Worm (Caenorhabditis elegans) whole organism, late embryonic: Measurements from ENCODE around the gene Y54G2A.45.

Experiments
- C08G9.2 ChIP-seq: sonication (generic microtip); optimal IDR thresholded peaks from 2 replicates; lab custom pipeline; 2016; ENCODE audit warnings: mild to moderate bottlenecking, missing genetic modification characterization, moderate library complexity, missing compliant biosample characterization
- C38D4.7 ChIP-seq: fragments of 200-800 bp; sonication (Bioruptor generic); optimal IDR thresholded peaks from 2 replicates; lab custom pipeline; 2018; ENCODE audit warnings: mild to moderate bottlenecking, missing genetic modification characterization, moderate library complexity, missing compliant biosample characterization
- K02D7.2 ChIP-seq: sonication (generic microtip); optimal IDR thresholded peaks from 2 replicates; lab custom pipeline; 2017; ENCODE audit warnings: mild to moderate bottlenecking, missing genetic modification characterization, missing compliant biosample characterization
- K09A11.1 ChIP-seq: sonication (generic microtip); optimal IDR thresholded peaks from 2 replicates; lab custom pipeline; 2017; ENCODE audit warnings: antibody characterized with exemption, mild to moderate bottlenecking, missing genetic modification characterization, missing compliant biosample characterization; ENCODE audit not compliant: insufficient read depth
- T23F11.4 ChIP-seq: fragments of 200-800 bp; sonication (Bioruptor generic); optimal IDR thresholded peaks from 2 replicates; lab custom pipeline; 2018; ENCODE audit warnings: mild to moderate bottlenecking, missing genetic modification characterization, missing compliant biosample characterization
- Y22D7AL.16 ChIP-seq: sonication (generic microtip); optimal IDR thresholded peaks from 2 replicates; lab custom pipeline; 2016; ENCODE audit warnings: missing genetic modification characterization, missing compliant biosample characterization
- ahr-1 ChIP-seq: sonication (generic microtip); optimal IDR thresholded peaks from 2 replicates; lab custom pipeline; 2016; ENCODE audit warnings: missing genetic modification characterization, missing compliant biosample characterization
- ceh-14 ChIP-seq: sonication (generic microtip); optimal IDR thresholded peaks from 2 replicates; lab custom pipeline; 2016; ENCODE audit warnings: missing genotype, missing genetic modification characterization, missing compliant biosample characterization
- ceh-18 ChIP-seq: sonication (generic microtip); optimal IDR thresholded peaks from 2 replicates; lab custom pipeline; 2016; ENCODE audit warnings: missing genetic modification characterization, missing compliant biosample characterization
- ceh-2 ChIP-seq: sonication (generic microtip); optimal IDR thresholded peaks from 2 replicates; lab custom pipeline; 2016; ENCODE audit warnings: missing genotype, missing genetic modification characterization, missing compliant biosample characterization
- ceh-34 ChIP-seq: sonication (generic microtip); optimal IDR thresholded peaks from 2 replicates; lab custom pipeline; 2016; ENCODE audit warnings: mild to moderate bottlenecking, missing genetic modification characterization, missing compliant biosample characterization
- ceh-48 ChIP-seq: sonication (generic microtip); optimal IDR thresholded peaks from 2 replicates; lab custom pipeline; 2016; ENCODE audit warnings: missing genetic modification characterization, inconsistent platforms, missing compliant biosample characterization
- ceh-6 ChIP-seq: fragments of 200-800 bp; sonication (Bioruptor generic); optimal IDR thresholded peaks from 2 replicates; lab custom pipeline; 2018; ENCODE audit warnings: mild to moderate bottlenecking, missing genetic modification characterization, missing compliant biosample characterization
- che-1 ChIP-seq: sonication (generic microtip); optimal IDR thresholded peaks from 2 replicates; lab custom pipeline; 2016; ENCODE audit warnings: mild to moderate bottlenecking, missing genetic modification characterization, missing compliant biosample characterization
- dmd-4 ChIP-seq: sonication (generic microtip); optimal IDR thresholded peaks from 2 replicates; lab custom pipeline; 2016; ENCODE audit warnings: borderline replicate concordance, missing genetic modification characterization, missing compliant biosample characterization
- dve-1 ChIP-seq: sonication (generic microtip); optimal IDR thresholded peaks from 2 replicates; lab custom pipeline; 2017; ENCODE audit warnings: antibody characterized with exemption, mild to moderate bottlenecking, missing genetic modification characterization, missing compliant biosample characterization
- elt-2 ChIP-seq: sonication (generic microtip); optimal IDR thresholded peaks from 2 replicates; lab custom pipeline; 2016; ENCODE audit warnings: missing genetic modification reagents, missing genetic modification characterization, missing compliant biosample characterization
- fax-1 ChIP-seq: sonication (generic microtip); optimal IDR thresholded peaks from 2 replicates; lab custom pipeline; 2016; ENCODE audit warnings: missing genotype, missing genetic modification characterization, missing compliant biosample characterization
- hlh-15 ChIP-seq: sonication (generic microtip); optimal IDR thresholded peaks from 2 replicates; lab custom pipeline; 2016; ENCODE audit warnings: missing genetic modification characterization, missing compliant biosample characterization
- hlh-30 ChIP-seq: sonication (generic microtip); optimal IDR thresholded peaks from 2 replicates; lab custom pipeline; 2017; ENCODE audit warnings: antibody characterized with exemption, missing genetic modification characterization, missing compliant biosample characterization; ENCODE audit not compliant: insufficient read depth
- lim-6 ChIP-seq: sonication (generic microtip); optimal IDR thresholded peaks from 2 replicates; lab custom pipeline; 2016; ENCODE audit warnings: missing genetic modification characterization, missing compliant biosample characterization
- lin-11 ChIP-seq: fragments of 200-800 bp; sonication (Bioruptor generic); optimal IDR thresholded peaks from 2 replicates; lab custom pipeline; 2018; ENCODE audit warnings: mild to moderate bottlenecking, missing genetic modification characterization, missing compliant biosample characterization
- madf-2 ChIP-seq: sonication (generic microtip); optimal IDR thresholded peaks from 2 replicates; lab custom pipeline; 2017; ENCODE audit warnings: missing genetic modification characterization, missing compliant biosample characterization
- nfya-1 ChIP-seq: sonication (generic microtip); optimal IDR thresholded peaks from 2 replicates; lab custom pipeline; 2017; ENCODE audit warnings: missing genetic modification characterization, mild to moderate bottlenecking, missing compliant biosample characterization, antibody characterized with exemption, moderate library complexity
- nhr-11 ChIP-seq: fragments of 150-350 bp; optimal IDR thresholded peaks from 2 replicates; lab custom pipeline; 2014; ENCODE audit warnings: missing biosample characterization, missing genetic modification characterization
- nhr-232 ChIP-seq: sonication (generic microtip); optimal IDR thresholded peaks from 2 replicates; lab custom pipeline; 2016; ENCODE audit warnings: missing genetic modification characterization, missing compliant biosample characterization
- odd-2 ChIP-seq: sonication (generic microtip); optimal IDR thresholded peaks from 2 replicates; lab custom pipeline; 2017; ENCODE audit warnings: antibody characterized with exemption, mild to moderate bottlenecking, missing genetic modification characterization, missing compliant biosample characterization
- pag-3 ChIP-seq: sonication (generic microtip); optimal IDR thresholded peaks from 2 replicates; lab custom pipeline; 2016; ENCODE audit warnings: missing compliant biosample characterization, missing genetic modification characterization, borderline replicate concordance
- pat-9 ChIP-seq: fragments of 200-800 bp; sonication (Bioruptor generic); optimal IDR thresholded peaks from 2 replicates; lab custom pipeline; 2018; ENCODE audit warnings: mild to moderate bottlenecking, missing genetic modification characterization, moderate library complexity, missing compliant biosample characterization
- pax-1 ChIP-seq: fragments of 150-350 bp; optimal IDR thresholded peaks from 2 replicates; lab custom pipeline; 2014; ENCODE audit warnings: missing biosample characterization, missing genetic modification characterization
- pha-2 ChIP-seq: sonication (generic microtip); optimal IDR thresholded peaks from 2 replicates; lab custom pipeline; 2017; ENCODE audit warnings: mild to moderate bottlenecking, missing genetic modification characterization, missing compliant biosample characterization
- pqm-1 ChIP-seq: sonication (generic microtip); optimal IDR thresholded peaks from 2 replicates; lab custom pipeline; 2016; ENCODE audit warnings: missing genetic modification characterization, missing compliant biosample characterization
- pros-1 ChIP-seq: fragments of 150-350 bp; optimal IDR thresholded peaks from 2 replicates; lab custom pipeline; 2014; ENCODE audit warnings: missing biosample characterization, missing genetic modification reagents, missing genetic modification characterization
- ref-2 ChIP-seq: sonication (generic microtip); optimal IDR thresholded peaks from 2 replicates; lab custom pipeline; 2016; ENCODE audit warnings: missing genetic modification characterization, missing compliant biosample characterization
- rnt-1 ChIP-seq: sonication (generic microtip); optimal IDR thresholded peaks from 2 replicates; lab custom pipeline; 2016; ENCODE audit warnings: missing genetic modification characterization, missing compliant biosample characterization
- sdc-2 ChIP-seq: sonication (generic microtip); optimal IDR thresholded peaks from 2 replicates; lab custom pipeline; 2016; ENCODE audit warnings: missing genotype, missing genetic modification characterization, missing compliant biosample characterization
- sox-2 ChIP-seq: fragments of 200-800 bp; sonication (Bioruptor generic); IDR thresholded peaks from 2 replicates; pipeline ENCODE4 v1.3.6; 2022; ENCODE audit warnings: missing genetic modification reagents, missing genetic modification characterization, missing compliant biosample characterization
- sox-4 ChIP-seq: sonication (generic microtip); optimal IDR thresholded peaks from 2 replicates; lab custom pipeline; 2017; ENCODE audit warnings: mild to moderate bottlenecking, missing genetic modification characterization, inconsistent platforms, missing compliant biosample characterization
- tbx-2 ChIP-seq: sonication (generic microtip); optimal IDR thresholded peaks from 2 replicates; lab custom pipeline; 2016; ENCODE audit warnings: missing genetic modification characterization, missing compliant biosample characterization
- tbx-7 ChIP-seq: sonication (generic microtip); optimal IDR thresholded peaks from 2 replicates; lab custom pipeline; 2016; ENCODE audit warnings: missing genotype, missing genetic modification characterization, missing compliant biosample characterization
- ttx-3 ChIP-seq: sonication (generic microtip); optimal IDR thresholded peaks from 2 replicates; lab custom pipeline; 2016; ENCODE audit warnings: missing genetic modification reagents, missing genetic modification characterization, missing compliant biosample characterization
- unc-3 ChIP-seq, 2 experiments: fragments of 200-800 bp in 1 of 2; sonication (Bioruptor generic) in 1 of 2; sonication (generic microtip) in 1 of 2; conservative IDR thresholded peaks in 1 of 2; optimal IDR thresholded peaks in 1 of 2; 2 replicates each; pipeline versions ENCODE4 v1.3.6 to Lab custom; 2016 to 2022; ENCODE audit warnings: missing compliant biosample characterization in 2 of 2, missing genetic modification characterization in 2 of 2, missing genetic modification reagents in 1 of 2
- unc-42 ChIP-seq: sonication (generic microtip); optimal IDR thresholded peaks from 2 replicates; lab custom pipeline; 2016; ENCODE audit warnings: missing genotype, missing genetic modification characterization, missing compliant biosample characterization
- unc-55 ChIP-seq: sonication (generic microtip); optimal IDR thresholded peaks from 2 replicates; lab custom pipeline; 2017; ENCODE audit warnings: missing biosample characterization, missing genetic modification reagents, missing genetic modification characterization
- unc-86 ChIP-seq: sonication (generic microtip); optimal IDR thresholded peaks from 2 replicates; lab custom pipeline; 2016; ENCODE audit warnings: missing genetic modification characterization, missing compliant biosample characterization
- zip-5 ChIP-seq: sonication (generic microtip); optimal IDR thresholded peaks from 2 replicates; lab custom pipeline; 2016; ENCODE audit warnings: missing genetic modification characterization, missing compliant biosample characterization
- ztf-16 ChIP-seq: sonication (generic microtip); optimal IDR thresholded peaks from 2 replicates; lab custom pipeline; 2017; ENCODE audit warnings: missing genetic modification characterization, missing compliant biosample characterization

Gene Y54G2A.45

ce11 chrIV:2805525-2805924 is at the start of gene Y54G2A.45:
Gene Y54G2A.45 (plus strand): TSS chrIV:2805857.
- TF ChIP-seq unc-55 (GFP tag; lab: Kevin White, UChicago) (no peak), odd-2 (no peak), unc-42 (tag; lab: Kevin White, UChicago) (no peak), fax-1 (tag; lab: Kevin White, UChicago) (no peak), nhr-232 (tag; lab: Kevin White, UChicago) (peak; percentile 47), sox-2 (GFP tag; lab: Robert Waterston, UW) (no peak), nfya-1 (tag; lab: Kevin White, UChicago) (no peak), sox-4 (tag; lab: Kevin White, UChicago) (peak; percentile 22), K09A11.1 (tag; lab: Kevin White, UChicago) (peak; percentile 5), hlh-30 (tag; lab: Kevin White, UChicago) (peak; percentile 79), K02D7.2 (tag; lab: Kevin White, UChicago) (peak; percentile 46), ceh-14 (tag; lab: Kevin White, UChicago) (no peak), madf-2 (peak; percentile 6), rnt-1 (no peak), C08G9.2 (tag; lab: Kevin White, UChicago) (no peak), elt-2 (tag; lab: Kevin White, UChicago) (peak; percentile 88), ttx-3 (tag; lab: Kevin White, UChicago) (peak; percentile 37), ahr-1 (tag; lab: Kevin White, UChicago) (peak; percentile 10), sdc-2 (peak; percentile 66), Y22D7AL.16 (tag; lab: Kevin White, UChicago) (peak; percentile 49), lim-6 (tag; lab: Kevin White, UChicago) (no peak), lin-11 (tag; lab: Kevin White, UChicago) (no peak), unc-86 (peak; percentile 51), tbx-2 (tag; lab: Kevin White, UChicago) (peak; percentile 44), ref-2 (tag; lab: Kevin White, UChicago) (peak; percentile 46), pha-2 (tag; lab: Kevin White, UChicago) (no peak), unc-3 (GFP tag; conservative IDR thresholded peaks at IDR 0.05; lab: Robert Waterston, UW) (no peak), unc-3 (tag; optimal IDR thresholded peaks at IDR 0.05; lab: Kevin White, UChicago) (no peak), dve-1 (peak; percentile 75), C38D4.7 (GFP tag; lab: Kevin White, UChicago) (peak; percentile 41), ceh-48 (tag; lab: Kevin White, UChicago) (no peak), pax-1 (tag; lab: Kevin White, UChicago) (no peak), pag-3 (no peak), ztf-16 (tag; lab: Kevin White, UChicago) (peak; percentile 43), dmd-4 (tag; lab: Kevin White, UChicago) (no peak), ceh-34 (tag; lab: Kevin White, UChicago) (peak; percentile 6), pat-9 (tag; lab: Kevin White, UChicago) (peak; percentile 39), pqm-1 (peak; percentile 43), ceh-2 (tag; lab: Kevin White, UChicago) (no peak), ceh-6 (GFP tag; lab: Kevin White, UChicago) (peak; percentile 23), nhr-11 (tag; lab: Kevin White, UChicago) (no peak), che-1 (tag; lab: Kevin White, UChicago) (peak; percentile 31), zip-5 (tag; lab: Kevin White, UChicago) (no peak), pros-1 (tag; lab: Kevin White, UChicago) (no peak), tbx-7 (peak; percentile 26), ceh-18 (tag; lab: Kevin White, UChicago) (peak; percentile 32), T23F11.4 (GFP tag; lab: Kevin White, UChicago) (peak; percentile 17), hlh-15 (tag; lab: Kevin White, UChicago) (no peak)
- TF ChIP-seq, all 69 proteins: peak for 25
